Fruit fly (Drosophila melanogaster) whole organism: ENCODE data around the gene Cad99C.

Source experiments
- CG8478 ChIP-seq: fragments of >200 bp; optimal IDR thresholded peaks from 2 replicates; lab custom pipeline; 2018; ENCODE audit warnings: inconsistent platforms
- Dll ChIP-seq: fragments of >200 bp; optimal IDR thresholded peaks from 2 replicates; lab custom pipeline; 2017
- EcR ChIP-seq, 2 experiments: fragments of >200 bp; optimal IDR thresholded peaks; 2 replicates each; lab custom pipeline; 2017; ENCODE audit warnings: missing biosample characterization in 2 of 2, missing genetic modification characterization in 2 of 2, missing genetic modification reagents in 2 of 2
- pan ChIP-seq: fragments of >200 bp; optimal IDR thresholded peaks from 2 replicates; lab custom pipeline; 2017
- psq ChIP-seq: fragments of >200 bp; optimal IDR thresholded peaks from 2 replicates; lab custom pipeline; 2017
- usp ChIP-seq: fragments of >200 bp; optimal IDR thresholded peaks from 2 replicates; lab custom pipeline; 2017; ENCODE audit warnings: missing biosample characterization, missing genetic modification characterization, mixed read lengths

Cad99C gene

DNA sequence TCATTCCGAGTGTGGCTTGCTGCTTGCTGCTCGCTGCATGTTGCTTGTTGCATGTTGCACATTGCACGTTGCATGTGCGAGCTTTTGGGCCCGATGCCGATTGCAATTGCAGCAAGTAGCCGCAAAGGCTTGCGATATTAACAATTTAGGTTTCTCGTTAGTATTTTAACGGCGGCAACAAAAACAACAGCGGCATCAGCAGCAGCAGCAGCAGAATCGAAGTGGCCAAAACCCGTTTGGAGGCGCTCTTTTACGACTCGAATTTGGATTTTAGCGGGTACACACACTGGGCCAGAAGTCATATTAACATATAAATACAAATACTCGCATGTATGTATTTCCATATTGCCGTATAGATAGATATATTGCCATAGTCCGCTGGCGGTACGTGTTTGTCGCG lies 38.8 kb downstream of the Cad99C start:
- TF ChIP-seq usp (GFP tag; lab: Kevin White, UChicago): no peak
- TF ChIP-seq EcR (GFP tag; optimal IDR thresholded peaks at IDR 0.05; lab: Kevin White, UChicago): no peak
- no peak for TF ChIP-seq Dll (lab: Kevin White, UChicago)
- no peak for TF ChIP-seq psq (lab: Kevin White, UChicago)
- TF ChIP-seq CG8478 (lab: Kevin White, UChicago): no peak
- TF ChIP-seq pan: no peak

DNA sequence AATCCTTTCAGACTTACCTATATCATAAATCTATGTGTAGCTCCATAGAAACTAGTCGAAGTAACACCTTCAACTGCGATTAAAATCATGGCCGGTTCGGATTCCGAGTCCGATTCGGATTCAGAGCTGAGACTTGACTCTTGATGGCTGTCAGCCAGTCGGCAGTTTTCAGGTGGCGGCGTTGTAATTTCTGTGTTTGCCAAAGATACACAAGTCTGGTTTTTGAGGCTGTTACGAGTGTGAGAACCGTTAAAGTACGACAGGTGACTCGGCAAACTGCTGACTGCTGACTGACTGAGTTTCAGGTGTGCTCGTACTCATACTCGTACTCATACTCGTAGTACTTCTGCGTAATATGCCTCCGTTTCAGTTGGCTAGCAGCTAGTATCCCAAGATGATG lies 49.7 kb downstream of the Cad99C start:
- TF ChIP-seq CG8478 (lab: Kevin White, UChicago) (no peak), Dll (lab: Kevin White, UChicago) (no peak), usp (GFP tag; lab: Kevin White, UChicago) (no peak), EcR (GFP tag; optimal IDR thresholded peaks at IDR 0.05; lab: Kevin White, UChicago) (no peak), psq (lab: Kevin White, UChicago) (no peak), pan (no peak)

DNA sequence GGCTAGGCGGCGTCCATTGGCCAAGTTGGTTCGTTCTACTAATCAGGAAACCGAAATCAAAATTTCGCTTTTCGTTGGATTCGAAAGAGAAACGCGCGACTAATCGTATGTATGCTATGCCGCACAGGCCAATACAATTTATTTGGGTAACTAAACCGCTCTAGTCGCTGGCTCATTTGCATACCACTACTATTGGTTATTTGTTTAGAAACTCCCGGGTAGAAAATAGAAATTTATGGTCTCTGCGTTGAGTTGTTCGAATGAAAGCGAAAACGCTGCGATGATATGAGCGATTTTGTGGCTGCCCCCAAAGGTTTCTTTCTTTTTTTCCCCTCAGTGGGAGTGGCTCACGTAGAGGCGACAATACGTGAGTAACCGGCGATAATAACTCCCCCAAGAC lies 51.6 kb downstream of the Cad99C start:
- TF ChIP-seq usp (GFP tag; lab: Kevin White, UChicago): no peak
- TF ChIP-seq pan: no peak
- no peak for TF ChIP-seq EcR (GFP tag; optimal IDR thresholded peaks at IDR 0.05; lab: Kevin White, UChicago)
- no peak for TF ChIP-seq Dll (lab: Kevin White, UChicago)
- no peak for TF ChIP-seq psq (lab: Kevin White, UChicago)
- TF ChIP-seq CG8478 (lab: Kevin White, UChicago): no peak

DNA sequence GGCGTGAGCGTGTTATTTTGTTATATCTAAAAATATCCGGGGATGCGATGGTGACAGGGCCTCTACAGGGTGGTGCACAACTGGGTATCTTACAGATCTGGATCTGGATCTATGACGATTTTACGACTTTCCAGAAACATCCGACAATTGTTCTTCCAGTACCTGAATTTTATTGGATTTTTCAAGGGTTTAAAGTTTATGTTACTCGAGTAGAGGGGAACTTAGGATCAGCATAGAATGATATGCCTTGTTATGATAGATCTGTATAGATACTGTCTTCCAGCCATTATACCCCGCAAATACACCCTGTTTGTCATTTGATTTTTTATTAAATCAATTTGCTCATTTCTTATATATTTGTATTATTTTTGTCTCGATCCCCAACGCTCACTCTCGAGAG lies 52.9 kb downstream of the Cad99C start:
- TF ChIP-seq pan (no peak), usp (GFP tag; lab: Kevin White, UChicago) (no peak), CG8478 (lab: Kevin White, UChicago) (no peak), psq (lab: Kevin White, UChicago) (no peak)

DNA sequence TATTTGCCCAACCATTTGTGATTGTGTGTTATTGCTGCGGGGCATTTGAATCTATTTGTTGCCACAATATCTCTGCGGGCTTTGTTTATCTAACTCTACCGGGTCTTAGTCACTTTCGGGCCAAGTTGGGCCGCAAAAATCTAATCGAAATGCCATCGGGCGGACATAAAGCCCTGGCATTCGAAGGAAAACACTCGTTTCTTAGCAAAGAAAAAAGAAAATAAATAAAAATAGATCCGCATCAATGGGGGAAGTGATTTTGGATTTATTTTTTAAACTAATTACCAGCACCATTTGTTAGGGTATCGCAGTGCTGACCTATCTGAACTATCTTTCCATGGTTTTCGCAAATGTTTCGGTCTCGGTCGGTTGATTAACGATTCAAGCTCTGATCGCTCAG lies 57.1 kb downstream of the Cad99C start:
- TF ChIP-seq EcR (GFP tag; optimal IDR thresholded peaks at IDR 0.05; lab: Kevin White, UChicago) (no peak), usp (GFP tag; lab: Kevin White, UChicago) (no peak), psq (lab: Kevin White, UChicago) (no peak), Dll (lab: Kevin White, UChicago) (no peak), pan (no peak), CG8478 (lab: Kevin White, UChicago) (no peak)

DNA sequence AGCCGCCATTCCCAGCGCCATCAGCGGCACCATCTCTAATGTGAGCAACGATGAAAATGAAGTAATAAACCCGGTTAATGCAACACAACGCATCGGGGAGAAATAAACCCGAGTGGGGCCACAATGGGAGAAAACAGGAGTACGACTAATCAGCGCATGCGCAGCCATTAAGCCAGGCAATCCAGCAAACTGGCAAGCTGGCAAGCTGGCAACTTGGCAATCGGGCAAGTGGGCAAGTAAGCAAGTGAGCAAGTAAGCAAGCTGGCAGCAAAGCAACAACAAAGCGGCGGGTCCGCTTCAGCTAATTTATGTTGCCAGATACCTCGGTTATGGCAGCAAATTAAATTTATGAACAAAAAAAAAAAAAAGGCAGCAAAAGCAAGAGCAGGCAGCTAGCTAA lies 58.2 kb downstream of the Cad99C start:
- TF ChIP-seq CG8478 (lab: Kevin White, UChicago): no peak
- TF ChIP-seq Dll (lab: Kevin White, UChicago): no peak
- TF ChIP-seq EcR (GFP tag; optimal IDR thresholded peaks at IDR 0.05; lab: Kevin White, UChicago): no peak
- no peak for TF ChIP-seq usp (GFP tag; lab: Kevin White, UChicago)
- no peak for TF ChIP-seq psq (lab: Kevin White, UChicago)
- TF ChIP-seq pan: no peak

DNA sequence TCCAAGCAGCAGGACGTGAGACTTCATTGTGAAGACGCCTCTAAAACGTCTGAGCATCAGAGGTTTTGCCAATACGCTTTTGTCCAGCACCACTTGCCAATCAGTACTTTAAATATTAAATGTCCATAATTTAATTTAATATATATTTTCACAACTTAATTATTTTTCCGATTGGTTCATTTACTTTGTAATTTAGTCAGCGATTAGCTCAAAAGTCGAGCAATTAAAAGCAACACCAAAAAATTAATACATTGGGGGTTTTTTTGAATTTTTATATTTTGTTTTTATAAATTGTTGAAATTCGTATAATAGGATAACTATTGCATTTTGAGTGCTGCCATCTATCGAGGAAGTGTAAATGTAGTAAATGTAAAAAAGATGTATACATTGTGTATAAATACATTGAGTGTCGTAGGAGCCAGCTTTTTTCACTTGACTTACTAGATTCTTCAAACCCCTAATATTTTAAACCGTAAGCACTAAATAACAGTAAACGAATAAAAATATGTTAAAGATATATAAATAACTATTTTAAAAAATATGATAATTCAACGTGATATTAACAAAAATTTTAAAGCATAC lies 62.4 kb downstream of the Cad99C start, which contains the start of gene CG15517:
CG15517 (minus strand) TSS at position 51 of the 582 bp plus-strand sequence.
- TF ChIP-seq EcR (GFP tag; optimal IDR thresholded peaks at IDR 0.05; lab: Kevin White, UChicago) (no peak), usp (GFP tag; lab: Kevin White, UChicago) (no peak), Dll (lab: Kevin White, UChicago) (no peak), pan (no peak), CG8478 (lab: Kevin White, UChicago) (no peak), psq (lab: Kevin White, UChicago) (no peak)
